Fruit fly (Drosophila melanogaster) whole organism, embryonic: ENCODE data around the gene ArgRS-m.

Experiments used
- Adf1 ChIP-seq: fragments of 200-800 bp; sonication (Bioruptor generic); IDR thresholded peaks from 2 replicates; pipeline ENCODE4 v1.3.6; 2022; ENCODE audit warnings: missing biosample characterization, missing genetic modification characterization
- Dfd ChIP-seq, 2 experiments: fragments of >200 bp; optimal IDR thresholded peaks; 2 replicates each; lab custom pipeline; 2017; ENCODE audit warnings: missing biosample characterization in 2 of 2, missing genetic modification characterization in 2 of 2
- Hand ChIP-seq: fragments of 200-800 bp; sonication (Bioruptor generic); optimal IDR thresholded peaks from 2 replicates; lab custom pipeline; 2017; ENCODE audit warnings: mild to moderate bottlenecking, missing biosample characterization, missing genetic modification reagents, missing genetic modification characterization
- usp ChIP-seq: fragments of >200 bp; optimal IDR thresholded peaks from 2 replicates; lab custom pipeline; 2017; ENCODE audit warnings: missing biosample characterization, missing genetic modification characterization

- TF ChIP-seq Adf1 (GFP tag; lab: Robert Waterston, UW) (no peak), Hand (GFP tag; lab: Kevin White, UChicago) (no peak), Dfd (GFP tag; optimal IDR thresholded peaks at IDR 0.05; lab: Kevin White, UChicago) (no peak), usp (GFP tag; lab: Kevin White, UChicago) (no peak)
Measured at dm6 chr3R:7913551-7913950, 26.7 kb downstream of the ArgRS-m start, which contains the start of gene kipf.
